Worm (Caenorhabditis elegans) whole organism, L2 larva: Measurements from ENCODE around the gene C32B5.13.
"Not testable (repeated sequence)": the region's sequence is repeated elsewhere in the genome, so short reads cannot be mapped to it uniquely, and the experiment has no call there.

Source experiments
- C34F6.9 ChIP-seq: fragments of 150-350 bp; optimal IDR thresholded peaks from 2 replicates; lab custom pipeline; 2014; ENCODE audit warnings: missing biosample characterization, missing genetic modification characterization
- R02D3.7 ChIP-seq: fragments of 150-350 bp; optimal IDR thresholded peaks from 2 replicates; lab custom pipeline; 2014; ENCODE audit warnings: missing biosample characterization, missing genetic modification characterization
- ZK546.5 ChIP-seq: sonication (generic microtip); optimal IDR thresholded peaks from 2 replicates; lab custom pipeline; 2017; ENCODE audit warnings: missing biosample characterization, missing genetic modification characterization
- alr-1 ChIP-seq: fragments of 150-350 bp; optimal IDR thresholded peaks from 2 replicates; lab custom pipeline; 2014; ENCODE audit warnings: missing biosample characterization, missing genetic modification characterization
- aly-2 ChIP-seq: fragments of 150-350 bp; optimal IDR thresholded peaks from 2 replicates; lab custom pipeline; 2014; ENCODE audit warnings: missing biosample characterization, missing genetic modification characterization
- ama-1 ChIP-seq: fragments of 150-350 bp; optimal IDR thresholded peaks from 2 replicates; lab custom pipeline; 2018; ENCODE audit warnings: inconsistent platforms
- ceh-82 ChIP-seq: fragments of 150-350 bp; optimal IDR thresholded peaks from 2 replicates; lab custom pipeline; 2014; ENCODE audit warnings: missing biosample characterization, missing genetic modification characterization
- crh-2 ChIP-seq: sonication (generic microtip); optimal IDR thresholded peaks from 2 replicates; lab custom pipeline; 2017; ENCODE audit warnings: missing biosample characterization, missing genetic modification characterization
- egl-27 ChIP-seq: sonication (generic microtip); optimal IDR thresholded peaks from 3 replicates; lab custom pipeline; 2017; ENCODE audit warnings: missing biosample characterization, missing genetic modification reagents, missing genetic modification characterization
- elt-1 ChIP-seq: fragments of 150-350 bp; optimal IDR thresholded peaks from 2 replicates; lab custom pipeline; 2014; ENCODE audit warnings: missing biosample characterization, missing genetic modification characterization
- elt-3 ChIP-seq: sonication (generic microtip); optimal IDR thresholded peaks from 2 replicates; lab custom pipeline; 2017; ENCODE audit warnings: missing biosample characterization, missing genetic modification characterization
- fos-1 ChIP-seq: fragments of 150-350 bp; optimal IDR thresholded peaks from 2 replicates; lab custom pipeline; 2014; ENCODE audit warnings: missing biosample characterization, missing genetic modification characterization
- gmeb-1 ChIP-seq: fragments of 150-350 bp; optimal IDR thresholded peaks from 2 replicates; lab custom pipeline; 2014; ENCODE audit warnings: missing biosample characterization, missing genetic modification characterization
- lin-11 ChIP-seq: fragments of 150-350 bp; sonication (generic microtip); optimal IDR thresholded peaks from 2 replicates; lab custom pipeline; 2014; ENCODE audit warnings: missing biosample characterization, missing genetic modification characterization, inconsistent platforms, mixed read lengths
- lin-13 ChIP-seq: fragments of 150-350 bp; optimal IDR thresholded peaks from 2 replicates; lab custom pipeline; 2014; ENCODE audit warnings: missing biosample characterization, missing genetic modification reagents, missing genetic modification characterization
- lin-39 ChIP-seq: fragments of 150-350 bp; optimal IDR thresholded peaks from 2 replicates; lab custom pipeline; 2014; ENCODE audit warnings: missing biosample characterization, missing genetic modification reagents, missing genetic modification characterization
- lsy-2 ChIP-seq, 2 experiments: fragments of 150-350 bp in 1 of 2; sonication (generic microtip) in 1 of 2; optimal IDR thresholded peaks; 2 replicates each; lab custom pipeline; 2014 to 2017; ENCODE audit warnings: missing biosample characterization in 2 of 2, missing genetic modification characterization in 2 of 2
- mab-5 ChIP-seq: fragments of 150-350 bp; optimal IDR thresholded peaks from 2 replicates; lab custom pipeline; 2014; ENCODE audit warnings: missing biosample characterization, missing genetic modification characterization
- nhr-10 ChIP-seq: sonication (generic microtip); optimal IDR thresholded peaks from 2 replicates; lab custom pipeline; 2017; ENCODE audit warnings: missing biosample characterization, missing genetic modification characterization
- nhr-11 ChIP-seq: fragments of 150-350 bp; optimal IDR thresholded peaks from 2 replicates; lab custom pipeline; 2014; ENCODE audit warnings: missing biosample characterization, missing genetic modification characterization
- nhr-12 ChIP-seq: fragments of 150-350 bp; optimal IDR thresholded peaks from 2 replicates; lab custom pipeline; 2014; ENCODE audit warnings: missing biosample characterization, missing genetic modification characterization
- nhr-129 ChIP-seq: fragments of 150-350 bp; optimal IDR thresholded peaks from 2 replicates; lab custom pipeline; 2014; ENCODE audit warnings: missing biosample characterization, missing genetic modification characterization
- nhr-23 ChIP-seq: fragments of 150-350 bp; optimal IDR thresholded peaks from 2 replicates; lab custom pipeline; 2014; ENCODE audit warnings: missing biosample characterization, missing genetic modification reagents, missing genetic modification characterization
- nhr-237 ChIP-seq: fragments of 150-350 bp; optimal IDR thresholded peaks from 2 replicates; lab custom pipeline; 2014; ENCODE audit warnings: missing biosample characterization, missing genetic modification characterization
- nhr-25 ChIP-seq: fragments of 150-350 bp; sonication (generic microtip); optimal IDR thresholded peaks from 3 replicates; lab custom pipeline; 2014; ENCODE audit warnings: missing biosample characterization, missing genetic modification characterization
- nhr-6 ChIP-seq: fragments of 150-350 bp; optimal IDR thresholded peaks from 2 replicates; lab custom pipeline; 2014; ENCODE audit warnings: missing biosample characterization, missing genetic modification characterization
- peb-1 ChIP-seq: fragments of 150-350 bp; optimal IDR thresholded peaks from 2 replicates; lab custom pipeline; 2014; ENCODE audit warnings: missing biosample characterization, missing genetic modification characterization
- sem-4 ChIP-seq: fragments of 150-350 bp; optimal IDR thresholded peaks from 2 replicates; lab custom pipeline; 2014; ENCODE audit warnings: missing biosample characterization, missing genetic modification reagents, missing genetic modification characterization
- skn-1 ChIP-seq: sonication (generic microtip); optimal IDR thresholded peaks from 2 replicates; lab custom pipeline; 2017; ENCODE audit warnings: missing biosample characterization, missing genetic modification characterization
- sma-3 ChIP-seq: sonication (generic microtip); optimal IDR thresholded peaks from 2 replicates; lab custom pipeline; 2016; ENCODE audit warnings: missing genetic modification reagents, missing genetic modification characterization, missing compliant biosample characterization
- snpc-4 ChIP-seq: fragments of 150-350 bp; optimal IDR thresholded peaks from 2 replicates; lab custom pipeline; 2014; ENCODE audit warnings: missing biosample characterization, missing genetic modification characterization
- unc-39 ChIP-seq: fragments of 150-350 bp; optimal IDR thresholded peaks from 2 replicates; lab custom pipeline; 2014; ENCODE audit warnings: missing biosample characterization, missing genetic modification characterization
- unc-62 ChIP-seq: fragments of 150-350 bp; optimal IDR thresholded peaks from 2 replicates; lab custom pipeline; 2014; ENCODE audit warnings: missing biosample characterization, missing genetic modification reagents, missing genetic modification characterization
- zag-1 ChIP-seq: fragments of 150-350 bp; optimal IDR thresholded peaks from 2 replicates; lab custom pipeline; 2014; ENCODE audit warnings: missing biosample characterization, missing genetic modification characterization
- ztf-11 ChIP-seq: sonication (generic microtip); optimal IDR thresholded peaks from 2 replicates; lab custom pipeline; 2017; ENCODE audit warnings: missing biosample characterization, missing genetic modification characterization

C32B5.13 gene

DNA sequence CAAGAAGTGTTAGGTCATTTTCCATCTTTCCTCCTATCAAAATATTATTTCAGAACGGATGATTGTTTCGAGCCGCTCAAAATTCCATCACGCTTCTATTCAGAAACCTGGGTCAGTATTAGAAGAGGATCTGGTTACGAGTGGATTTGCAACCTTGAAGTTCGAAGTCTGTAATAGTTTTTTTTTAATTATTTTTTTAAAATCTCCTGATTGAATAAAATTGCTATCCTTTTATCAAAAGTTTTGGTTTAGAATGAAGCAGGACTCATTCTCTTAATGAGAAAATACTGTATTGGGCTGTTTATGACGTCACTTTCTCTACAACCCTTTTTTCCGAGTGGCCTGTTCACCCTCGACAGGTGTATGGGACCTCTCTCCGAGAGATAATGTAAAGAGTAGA, 26.6 kb upstream of the C32B5.13 start, which contains the start of gene fbxc-39:
TSS of gene fbxc-39 (plus strand) at position 301 of the 400 bp plus-strand sequence.
- no peak for TF ChIP-seq nhr-129 (tag; lab: Kevin White, UChicago)
- no peak for TF ChIP-seq nhr-11 (tag; lab: Kevin White, UChicago)
- no peak for TF ChIP-seq ztf-11 (tag; lab: Kevin White, UChicago)
- TF ChIP-seq lin-11 (tag; lab: Kevin White, UChicago) = no peak

DNA sequence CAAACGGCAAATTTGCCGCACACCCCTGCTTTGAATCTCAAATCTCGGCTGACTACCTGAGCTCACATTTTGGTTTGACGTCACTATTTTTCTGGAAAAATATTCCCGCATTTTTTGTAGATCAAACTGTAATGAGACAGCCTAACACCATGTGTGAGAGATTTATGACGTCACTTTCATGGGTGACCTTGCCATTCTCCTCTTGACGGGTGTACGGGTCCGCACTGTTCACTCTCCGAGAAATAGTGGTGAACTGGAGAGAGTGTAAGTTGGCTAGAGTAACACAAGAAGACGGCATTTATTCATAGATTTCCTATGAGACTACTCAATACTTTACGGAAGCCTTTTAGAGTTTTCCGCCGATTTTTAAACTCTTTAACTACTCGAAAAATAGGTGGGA, 23.8 kb upstream of the C32B5.13 start, which contains the start of gene fbxc-40:
TSS of gene fbxc-40 (plus strand) at position 301 of the 400 bp plus-strand sequence.
- not testable (repeated sequence) for TF ChIP-seq aly-2 (tag; lab: Kevin White, UChicago); nhr-25 (tag; lab: Kevin White, UChicago); alr-1
- TF ChIP-seq, all 48 proteins: peak for 0; not testable (repeated sequence) for 48

DNA sequence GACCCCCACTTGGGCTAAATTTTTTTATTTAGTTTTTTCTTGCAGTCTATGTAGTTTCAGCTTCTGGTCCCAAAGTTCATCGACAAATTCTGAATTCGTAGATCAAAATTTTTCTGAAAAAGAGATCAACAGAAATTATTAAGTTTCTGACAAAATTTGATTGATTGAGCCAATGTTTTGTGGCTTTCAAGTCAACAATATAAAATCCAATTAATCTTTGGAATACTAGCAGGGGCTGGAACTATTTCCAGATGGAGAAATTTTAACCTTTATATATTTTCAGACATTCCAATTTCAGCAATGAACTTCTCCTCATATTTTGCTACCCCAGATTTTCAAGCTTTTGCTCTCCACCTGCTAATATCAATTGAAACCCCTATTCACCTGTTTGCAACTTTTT, 21.0 kb upstream of the C32B5.13 start, which contains the start of gene srh-274:
TSS of gene srh-274 (plus strand) at position 301 of the 400 bp plus-strand sequence.
- TF ChIP-seq skn-1 (tag; lab: Kevin White, UChicago) (no peak), mab-5 (no peak), alr-1 (no peak), egl-27 (tag; lab: Kevin White, UChicago) (no peak), snpc-4 (tag; lab: Kevin White, UChicago) (no peak), aly-2 (tag; lab: Kevin White, UChicago) (no peak), sma-3 (GFP tag; lab: Kevin White, UChicago) (no peak), zag-1 (tag; lab: Kevin White, UChicago) (no peak), lsy-2 (tag; optimal IDR thresholded peaks at IDR 0.05; lab: Kevin White, UChicago) (no peak)
- TF ChIP-seq, all 48 proteins: peak for 0

DNA sequence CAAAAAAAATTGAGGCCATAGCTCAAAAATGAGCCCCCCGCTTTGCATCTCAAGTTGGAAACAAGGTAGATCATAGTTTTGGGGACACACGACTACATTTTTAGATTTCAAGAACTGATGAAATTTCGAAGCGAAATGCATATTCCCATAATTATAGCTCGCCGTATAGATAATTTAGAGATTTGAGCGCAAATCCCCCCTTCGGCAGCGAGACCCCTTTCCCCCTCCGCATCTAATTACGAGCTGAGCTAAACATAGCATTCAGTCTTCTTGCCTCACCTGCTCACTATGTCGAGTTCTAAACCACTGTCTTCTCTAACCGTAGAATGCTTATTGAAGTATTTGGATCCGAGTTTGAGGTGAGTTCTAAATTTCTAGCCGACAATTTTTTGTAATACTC, 17.3 kb upstream of the C32B5.13 start, which contains the start of the genes fbxc-17 and fbxc-15:
TSS of gene fbxc-17 (minus strand) at position 101 of the 400 bp plus-strand sequence.
TSS of gene fbxc-15 (plus strand) at position 289 of the 400 bp plus-strand sequence.
- no peak for TF ChIP-seq fos-1
- no peak for TF ChIP-seq nhr-10 (tag; lab: Kevin White, UChicago)
- no peak for TF ChIP-seq nhr-237
- no peak for TF ChIP-seq ceh-82 (tag; lab: Kevin White, UChicago)

DNA sequence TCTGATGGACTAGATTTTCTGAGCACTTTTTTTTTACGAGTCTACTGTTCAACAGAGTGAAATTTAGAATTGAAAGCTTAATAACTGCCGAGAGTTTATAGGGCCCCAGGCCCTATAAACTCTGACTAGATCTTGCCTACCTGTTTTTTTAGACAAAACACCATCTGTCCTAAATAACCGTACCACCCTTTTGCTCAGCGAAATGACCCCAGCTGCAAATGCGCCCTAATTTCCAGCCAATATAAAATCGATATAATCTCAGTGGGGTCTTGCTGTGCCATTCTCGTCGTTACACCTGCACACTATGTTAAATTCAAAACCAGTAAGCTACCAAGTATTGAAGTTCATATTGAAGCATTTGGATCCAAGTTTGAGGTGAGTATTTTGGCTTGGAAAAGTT, 12.1 kb upstream of the C32B5.13 start, which contains the start of gene fbxc-14:
TSS of gene fbxc-14 (plus strand) at position 301 of the 400 bp plus-strand sequence.
- TF ChIP-seq nhr-12 (tag; lab: Kevin White, UChicago) (no peak), C34F6.9 (tag; lab: Kevin White, UChicago) (no peak), lin-11 (tag; lab: Kevin White, UChicago) (no peak), elt-3 (tag; lab: Kevin White, UChicago) (no peak), nhr-11 (tag; lab: Kevin White, UChicago) (no peak), nhr-237 (no peak), nhr-23 (tag; lab: Kevin White, UChicago) (no peak), lin-39 (tag; lab: Kevin White, UChicago) (no peak), zag-1 (tag; lab: Kevin White, UChicago) (no peak), nhr-10 (tag; lab: Kevin White, UChicago) (no peak), crh-2 (tag; lab: Kevin White, UChicago) (no peak)
- TF ChIP-seq, all 48 proteins: peak for 0

DNA sequence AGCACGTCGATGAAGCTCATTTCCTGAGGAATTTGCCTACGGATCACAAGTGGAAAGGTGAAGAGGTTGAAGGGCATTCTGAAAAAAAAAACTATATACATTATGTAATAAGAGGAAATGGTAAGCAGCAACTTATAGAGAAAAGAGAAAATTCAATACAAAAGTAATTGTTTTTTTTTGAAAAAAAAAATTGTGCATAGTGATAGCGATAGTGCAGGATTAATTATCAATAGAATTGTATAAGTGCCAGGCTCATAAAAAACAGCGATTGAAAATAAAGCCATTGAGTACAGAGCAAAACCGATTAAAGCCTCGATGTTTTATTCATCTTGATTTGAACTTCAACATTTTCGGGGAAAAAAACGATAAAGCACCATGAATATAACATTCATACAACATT, 11.0 kb upstream of the C32B5.13 start, which contains the start of gene C32B5.15:
TSS of gene C32B5.15 (minus strand) at position 101 of the 400 bp plus-strand sequence.
- TF ChIP-seq ZK546.5 (no peak), nhr-6 (tag; lab: Kevin White, UChicago) (no peak), unc-62 (GFP tag; lab: Kevin White, UChicago) (no peak), unc-39 (no peak), peb-1 (no peak), elt-1 (tag; lab: Kevin White, UChicago) (no peak), sma-3 (GFP tag; lab: Kevin White, UChicago) (no peak), lin-13 (GFP tag; lab: Kevin White, UChicago) (no peak), gmeb-1 (tag; lab: Kevin White, UChicago) (no peak), lsy-2 (tag; optimal IDR thresholded peaks at IDR 0.05; lab: Kevin White, UChicago) (no peak), zag-1 (tag; lab: Kevin White, UChicago) (no peak), sem-4 (tag; lab: Kevin White, UChicago) (no peak), crh-2 (tag; lab: Kevin White, UChicago) (no peak), lin-39 (tag; lab: Kevin White, UChicago) (no peak), alr-1 (no peak), R02D3.7 (tag; lab: Kevin White, UChicago) (no peak), ama-1 (no peak), skn-1 (tag; lab: Kevin White, UChicago) (no peak)
